Worm (Caenorhabditis elegans) whole organism, L4 larva: ENCODE measurements around the gene glb-17.
"Not testable (repeated sequence)": the region's sequence is repeated elsewhere in the genome, so short reads cannot be mapped to it uniquely, and the experiment has no call there.

ENCODE experiments used
- F26F4.8 ChIP-seq: fragments of 200-800 bp; sonication (Bioruptor generic); conservative IDR thresholded peaks from 2 replicates; pipeline ENCODE4 v1.3.6; 2022; ENCODE audit warnings: missing genetic modification characterization, missing compliant biosample characterization
- F37D6.2 ChIP-seq: sonication (generic microtip); optimal IDR thresholded peaks from 2 replicates; lab custom pipeline; 2016; ENCODE audit warnings: mild to moderate bottlenecking, missing genetic modification characterization, missing compliant biosample characterization
- F49E8.2 ChIP-seq: sonication (generic microtip); optimal IDR thresholded peaks from 2 replicates; lab custom pipeline; 2016; ENCODE audit warnings: missing compliant biosample characterization, mild to moderate bottlenecking, missing genetic modification characterization, borderline replicate concordance
- Y48G9A.11 ChIP-seq: fragments of 200-800 bp; sonication (Bioruptor generic); IDR thresholded peaks from 2 replicates; pipeline ENCODE4 v1.3.6; 2022; ENCODE audit warnings: missing genetic modification reagents, missing genetic modification characterization, missing compliant biosample characterization
- ZK546.5 ChIP-seq, 2 experiments: sonication (generic microtip); optimal IDR thresholded peaks; 2 replicates each; lab custom pipeline; 2017; ENCODE audit warnings: missing biosample characterization in 2 of 2, missing genetic modification characterization in 2 of 2
- aha-1 ChIP-seq: fragments of 150-350 bp; peaks from one replicate; lab custom pipeline; 2014; ENCODE audit warnings: missing biosample characterization, missing genetic modification characterization
- arid-1 ChIP-seq: fragments of 200-800 bp; sonication (Bioruptor generic); conservative IDR thresholded peaks from 2 replicates; pipeline ENCODE4 v1.3.6; 2022; ENCODE audit warnings: missing genetic modification reagents, missing genetic modification characterization, missing compliant biosample characterization
- attf-4 ChIP-seq: sonication (generic microtip); optimal IDR thresholded peaks from 3 replicates; lab custom pipeline; 2017; ENCODE audit warnings: missing biosample characterization, missing genetic modification characterization
- ceh-44 ChIP-seq: fragments of 200-800 bp; sonication (Bioruptor generic); IDR thresholded peaks from 2 replicates; pipeline ENCODE4 v1.3.6; 2022; ENCODE audit warnings: missing genetic modification reagents, missing genetic modification characterization, missing compliant biosample characterization
- daf-12 ChIP-seq: fragments of 150-350 bp; optimal IDR thresholded peaks from 2 replicates; lab custom pipeline; 2014; ENCODE audit warnings: missing biosample characterization, missing genetic modification reagents, missing genetic modification characterization
- dmd-6 ChIP-seq: fragments of 200-800 bp; sonication (Bioruptor generic); IDR thresholded peaks from 2 replicates; pipeline ENCODE4 v1.3.6; 2022; ENCODE audit warnings: missing genetic modification reagents, missing genetic modification characterization, missing compliant biosample characterization
- dmd-8 ChIP-seq: fragments of 200-800 bp; sonication (Bioruptor generic); IDR thresholded peaks from 2 replicates; pipeline ENCODE4 v1.3.6; 2022; ENCODE audit warnings: missing genetic modification characterization, missing compliant biosample characterization
- dmd-9 ChIP-seq: fragments of 200-800 bp; sonication (Bioruptor generic); IDR thresholded peaks from 2 replicates; pipeline ENCODE4 v1.3.6; 2022; ENCODE audit warnings: missing genetic modification reagents, missing genetic modification characterization, missing compliant biosample characterization
- duxl-1 ChIP-seq: sonication (generic microtip); optimal IDR thresholded peaks from 2 replicates; lab custom pipeline; 2016; ENCODE audit warnings: mild to moderate bottlenecking, missing genetic modification characterization, moderate library complexity, missing compliant biosample characterization; ENCODE audit not compliant: poor library complexity
- egl-43 ChIP-seq: fragments of 200-800 bp; sonication (Bioruptor generic); IDR thresholded peaks from 2 replicates; pipeline ENCODE4 v1.3.6; 2022; ENCODE audit warnings: missing genetic modification reagents, missing genetic modification characterization, missing compliant biosample characterization
- gei-8 ChIP-seq: fragments of 200-800 bp; sonication (Bioruptor generic); optimal IDR thresholded peaks from 2 replicates; lab custom pipeline; 2018; ENCODE audit warnings: mild to moderate bottlenecking, missing genetic modification characterization, missing compliant biosample characterization
- hlh-11 ChIP-seq: fragments of 200-800 bp; sonication (Bioruptor generic); optimal IDR thresholded peaks from 2 replicates; lab custom pipeline; 2018; ENCODE audit warnings: mild to moderate bottlenecking, missing genetic modification characterization, missing compliant biosample characterization
- hlh-30 ChIP-seq: sonication (generic microtip); optimal IDR thresholded peaks from 2 replicates; lab custom pipeline; 2017; ENCODE audit warnings: antibody characterized with exemption, mild to moderate bottlenecking, missing genetic modification characterization, missing compliant biosample characterization; ENCODE audit not compliant: insufficient read depth
- hmg-1.1 ChIP-seq: fragments of 200-800 bp; sonication (Bioruptor generic); IDR thresholded peaks from 2 replicates; pipeline ENCODE4 v1.3.6; 2022; ENCODE audit warnings: missing genetic modification reagents, missing genetic modification characterization, missing compliant biosample characterization
- lim-7 ChIP-seq: fragments of 200-800 bp; sonication (Bioruptor generic); IDR thresholded peaks from 2 replicates; pipeline ENCODE4 v1.3.6; 2022; ENCODE audit warnings: missing genetic modification characterization, missing compliant biosample characterization
- lin-1 ChIP-seq: fragments of 200-800 bp; sonication (Bioruptor generic); IDR thresholded peaks from 2 replicates; pipeline ENCODE4 v1.3.6; 2022; ENCODE audit warnings: missing genetic modification reagents, missing genetic modification characterization, missing compliant biosample characterization
- lin-13 ChIP-seq: fragments of 150-350 bp; optimal IDR thresholded peaks from 2 replicates; lab custom pipeline; 2014; ENCODE audit warnings: missing biosample characterization, missing genetic modification reagents, missing genetic modification characterization
- lin-15B ChIP-seq: fragments of 150-350 bp; sonication (generic microtip); optimal IDR thresholded peaks from 3 replicates; lab custom pipeline; 2014; ENCODE audit warnings: missing biosample characterization, missing genetic modification characterization
- lir-3 ChIP-seq: sonication (generic microtip); optimal IDR thresholded peaks from 2 replicates; lab custom pipeline; 2016; ENCODE audit warnings: mild to moderate bottlenecking, missing genetic modification characterization, missing compliant biosample characterization
- mdt-29 ChIP-seq: fragments of 200-800 bp; sonication (Bioruptor generic); IDR thresholded peaks from 2 replicates; pipeline ENCODE4 v1.3.6; 2022; ENCODE audit warnings: missing genetic modification reagents, missing genetic modification characterization, missing compliant biosample characterization
- mxl-3 ChIP-seq: fragments of 200-800 bp; sonication (Bioruptor generic); optimal IDR thresholded peaks from 2 replicates; lab custom pipeline; 2018; ENCODE audit warnings: mild to moderate bottlenecking, missing genetic modification characterization, missing compliant biosample characterization
- nhr-102 ChIP-seq: sonication (generic microtip); optimal IDR thresholded peaks from 2 replicates; lab custom pipeline; 2016; ENCODE audit warnings: mild to moderate bottlenecking, missing genetic modification characterization, moderate library complexity, missing compliant biosample characterization
- nhr-11 ChIP-seq: fragments of 150-350 bp; optimal IDR thresholded peaks from 2 replicates; lab custom pipeline; 2014; ENCODE audit warnings: missing biosample characterization, missing genetic modification characterization
- nhr-25 ChIP-seq: sonication (generic microtip); optimal IDR thresholded peaks from 2 replicates; lab custom pipeline; 2017; ENCODE audit warnings: missing genetic modification characterization, mild to moderate bottlenecking, missing compliant biosample characterization, antibody characterized with exemption, moderate library complexity, borderline replicate concordance; ENCODE audit not compliant: insufficient read depth
- nhr-41 ChIP-seq: fragments of 200-800 bp; sonication (Bioruptor generic); IDR thresholded peaks from 2 replicates; pipeline ENCODE4 v1.3.6; 2022; ENCODE audit warnings: missing genetic modification reagents, missing genetic modification characterization, missing compliant biosample characterization
- nhr-48 ChIP-seq: sonication (generic microtip); optimal IDR thresholded peaks from 2 replicates; lab custom pipeline; 2016; ENCODE audit warnings: mild to moderate bottlenecking, missing genetic modification characterization, missing compliant biosample characterization
- nhr-76 ChIP-seq: fragments of 150-350 bp; optimal IDR thresholded peaks from 2 replicates; lab custom pipeline; 2014; ENCODE audit warnings: missing biosample characterization, missing genetic modification characterization
- pha-4 ChIP-seq, 2 experiments: fragments of 150-350 bp in 1 of 2; fragments of 200-800 bp in 1 of 2; sonication (Bioruptor generic) in 1 of 2; IDR thresholded peaks in 1 of 2; optimal IDR thresholded peaks in 1 of 2; 2 replicates each; pipeline versions ENCODE4 v1.3.6 to Lab custom; 2014 to 2022; ENCODE audit warnings: missing genetic modification characterization in 2 of 2, missing genetic modification reagents in 2 of 2, missing biosample characterization in 1 of 2, missing compliant biosample characterization in 1 of 2
- rbr-2 ChIP-seq: sonication (generic microtip); optimal IDR thresholded peaks from 2 replicates; lab custom pipeline; 2016; ENCODE audit warnings: missing genotype, missing genetic modification characterization, missing compliant biosample characterization
- set-16 ChIP-seq: fragments of 200-800 bp; sonication (Bioruptor generic); IDR thresholded peaks from 2 replicates; pipeline ENCODE4 v1.3.6; 2022; ENCODE audit warnings: missing genetic modification reagents, missing genetic modification characterization, missing compliant biosample characterization
- spr-1 ChIP-seq: sonication (generic microtip); optimal IDR thresholded peaks from 2 replicates; lab custom pipeline; 2016; ENCODE audit warnings: mild to moderate bottlenecking, missing genetic modification characterization, missing compliant biosample characterization
- spr-3 ChIP-seq: fragments of 200-800 bp; sonication (Bioruptor generic); optimal IDR thresholded peaks from 2 replicates; lab custom pipeline; 2018; ENCODE audit warnings: mild to moderate bottlenecking, missing genetic modification characterization, missing compliant biosample characterization
- tra-1 ChIP-seq: fragments of 200-800 bp; sonication (Bioruptor generic); IDR thresholded peaks from 2 replicates; pipeline ENCODE4 v1.3.6; 2022; ENCODE audit warnings: missing genetic modification reagents, missing genetic modification characterization, missing compliant biosample characterization
- unc-130 ChIP-seq: sonication (generic microtip); optimal IDR thresholded peaks from 2 replicates; lab custom pipeline; 2016; ENCODE audit warnings: missing genetic modification reagents, missing genetic modification characterization, missing compliant biosample characterization
- unc-62 ChIP-seq, 3 experiments: fragments of 150-350 bp in 1 of 3; sonication (generic microtip); optimal IDR thresholded peaks in 2 of 3; peaks in 1 of 3; 1 replicate in 1 of 3; 2 replicates in 2 of 3; lab custom pipeline; 2014 to 2017; ENCODE audit warnings: missing biosample characterization in 3 of 3, missing genetic modification characterization in 3 of 3, missing genetic modification reagents in 3 of 3, missing genotype in 1 of 3
- vab-7 ChIP-seq: fragments of 200-800 bp; sonication (Bioruptor generic); IDR thresholded peaks from 2 replicates; pipeline ENCODE4 v1.3.6; 2022; ENCODE audit warnings: missing genetic modification reagents, missing genetic modification characterization, missing compliant biosample characterization
- zfp-3 ChIP-seq: fragments of 200-800 bp; sonication (Bioruptor generic); conservative IDR thresholded peaks from 2 replicates; pipeline ENCODE4 v1.3.6; 2022; ENCODE audit warnings: missing genetic modification reagents, missing genetic modification characterization, missing compliant biosample characterization
- zip-2 ChIP-seq: fragments of 150-350 bp; optimal IDR thresholded peaks from 2 replicates; lab custom pipeline; 2014; ENCODE audit warnings: missing biosample characterization, missing genetic modification characterization
- ztf-7 ChIP-seq: fragments of 150-350 bp; optimal IDR thresholded peaks from 2 replicates; lab custom pipeline; 2014; ENCODE audit warnings: missing biosample characterization, missing genetic modification characterization

glb-17 gene

DNA sequence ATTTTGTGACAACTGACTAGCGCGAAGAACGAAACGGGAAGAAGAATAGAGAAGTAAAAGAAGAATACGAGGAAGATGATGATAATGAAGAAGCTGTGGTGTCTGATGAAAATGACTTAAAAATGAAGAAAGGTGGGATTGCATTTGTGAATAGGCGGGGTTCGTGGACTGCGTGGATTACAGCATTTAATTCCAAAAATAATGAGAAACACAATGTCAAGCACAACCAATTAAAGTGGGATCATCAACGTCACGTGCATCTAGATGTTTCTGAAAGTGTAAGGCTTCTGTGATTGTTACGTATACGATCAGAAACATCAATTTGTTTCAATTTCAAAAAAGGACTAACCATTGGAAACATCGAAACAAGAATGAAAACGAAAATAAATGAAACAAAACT, at the start of gene glb-17:
Gene glb-17, minus strand, starts transcription at position 101 of the 400 bp plus-strand sequence.
- TF ChIP-seq gei-8 (GFP tag; lab: Kevin White, UChicago) = no peak
- TF ChIP-seq unc-62 (GFP tag; optimal IDR thresholded peaks at IDR 0.05 in 1 of 2; lab: Kevin White, UChicago) = peak in 1 of 2 experiments; percentile 43
- TF ChIP-seq unc-62 (tag; optimal IDR thresholded peaks at IDR 0.05; lab: Kevin White, UChicago) = no peak
- no peak for TF ChIP-seq lim-7 (GFP tag; lab: Robert Waterston, UW)
- TF ChIP-seq, all 104 proteins: peak for 1

DNA sequence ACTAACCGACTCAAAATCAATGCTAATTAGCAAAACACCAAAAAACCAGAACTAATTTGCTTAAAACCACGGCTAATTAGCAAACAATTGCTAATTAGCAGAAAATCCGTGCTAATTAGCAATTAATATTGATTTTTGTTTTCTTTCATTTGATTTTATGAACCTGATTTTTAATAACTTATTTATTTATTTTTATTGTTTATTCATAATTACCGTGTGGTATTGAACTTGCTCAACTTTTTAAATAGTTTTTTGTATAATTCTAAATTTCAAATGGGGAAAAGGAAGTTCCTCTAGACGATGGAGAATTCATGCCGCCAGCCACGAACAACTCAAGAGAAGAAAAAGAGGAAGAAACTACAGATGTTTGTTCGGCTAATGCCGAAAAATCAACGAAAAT, 49.0 kb upstream of the glb-17 start, which contains the start of gene F34H10.1:
Gene F34H10.1, plus strand, starts transcription at position 301 of the 400 bp plus-strand sequence.
- not testable (repeated sequence) for TF ChIP-seq lin-15B, hlh-11, nhr-48 (tag; lab: Kevin White, UChicago)

DNA sequence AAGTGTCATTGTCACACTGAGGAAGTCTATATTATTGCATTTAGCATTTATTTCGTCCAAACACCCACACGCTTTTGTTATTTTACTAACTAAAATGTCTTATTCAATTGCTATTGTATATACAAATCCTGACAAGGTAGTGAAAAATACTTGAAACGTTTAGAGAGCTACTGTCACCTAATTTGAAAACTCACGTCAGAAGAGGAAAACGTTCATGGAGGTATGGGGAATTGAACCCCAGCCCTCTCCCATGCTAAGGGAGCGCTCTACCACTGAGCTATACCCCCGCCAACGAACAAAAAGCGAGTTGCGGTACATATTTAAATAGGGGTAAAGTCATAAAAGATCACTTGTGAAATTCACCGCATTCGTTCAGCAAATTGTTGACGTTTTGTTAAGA, 45.8 kb upstream of the glb-17 start:
- TF ChIP-seq hmg-1.1 (GFP tag; lab: Robert Waterston, UW) (peak; percentile 51), duxl-1 (peak; percentile 66), lim-7 (GFP tag; lab: Robert Waterston, UW) (peak; percentile 86), pha-4 (GFP tag; IDR thresholded peaks at IDR 0.05; lab: Robert Waterston, UW) (peak; percentile 85), pha-4 (tag; optimal IDR thresholded peaks at IDR 0.05; lab: Kevin White, UChicago) (no peak), ceh-44 (0 out of 2 replicates have a peak, but pooled peaks have one; percentile 20), nhr-76 (tag; lab: Kevin White, UChicago) (no peak), tra-1 (GFP tag; lab: Robert Waterston, UW) (peak; percentile 80; the same call in 1 of the 2 replicates), mxl-3 (GFP tag; lab: Kevin White, UChicago) (peak; percentile 36), nhr-11 (tag; lab: Kevin White, UChicago) (no peak), egl-43 (GFP tag; lab: Robert Waterston, UW) (no peak), dmd-6 (GFP tag; lab: Robert Waterston, UW) (peak; percentile 52; the same call in 1 of the 2 replicates), mdt-29 (GFP tag; lab: Robert Waterston, UW) (peak; percentile 57; the same call in 1 of the 2 replicates), ZK546.5 (tag; optimal IDR thresholded peaks at IDR 0.05; lab: Kevin White, UChicago) (no peak), rbr-2 (tag; lab: Kevin White, UChicago) (peak; percentile 44), spr-3 (peak; percentile 14), ztf-7 (tag; lab: Kevin White, UChicago) (no peak), arid-1 (peak; percentile 53), dmd-8 (GFP tag; lab: Robert Waterston, UW) (peak; percentile 67; the same call in 1 of the 2 replicates), F26F4.8 (GFP tag; lab: Robert Waterston, UW) (0 out of 2 replicates have a peak, but pooled peaks have one; percentile 47), spr-1 (tag; lab: Kevin White, UChicago) (peak; percentile 14), zfp-3 (GFP tag; lab: Robert Waterston, UW) (0 out of 2 replicates have a peak, but pooled peaks have one; percentile 9), attf-4 (tag; lab: Kevin White, UChicago) (no peak), nhr-25 (tag; lab: Kevin White, UChicago) (peak; percentile 20), F37D6.2 (no peak), F49E8.2 (peak; percentile 35), hlh-30 (tag; lab: Kevin White, UChicago) (peak; percentile 41), vab-7 (GFP tag; lab: Robert Waterston, UW) (peak; percentile 82), aha-1 (tag; lab: Kevin White, UChicago) (peak; percentile 86), Y48G9A.11 (peak; percentile 73), lir-3 (peak; percentile 59), lin-13 (GFP tag; lab: Kevin White, UChicago) (peak; percentile 31), daf-12 (tag; lab: Kevin White, UChicago) (no peak), gei-8 (GFP tag; lab: Kevin White, UChicago) (peak; percentile 3), lin-1 (peak; percentile 41; the same call in 1 of the 2 replicates), nhr-102 (peak; percentile 76), unc-130 (peak; percentile 29), nhr-41 (no peak), zip-2 (tag; lab: Kevin White, UChicago) (peak; percentile 61), dmd-9 (0 out of 2 replicates have a peak, but pooled peaks have one; percentile 35), set-16 (no peak)
